Worm (Caenorhabditis elegans): Measurements from ENCODE around the gene galt-1.

DNA sequence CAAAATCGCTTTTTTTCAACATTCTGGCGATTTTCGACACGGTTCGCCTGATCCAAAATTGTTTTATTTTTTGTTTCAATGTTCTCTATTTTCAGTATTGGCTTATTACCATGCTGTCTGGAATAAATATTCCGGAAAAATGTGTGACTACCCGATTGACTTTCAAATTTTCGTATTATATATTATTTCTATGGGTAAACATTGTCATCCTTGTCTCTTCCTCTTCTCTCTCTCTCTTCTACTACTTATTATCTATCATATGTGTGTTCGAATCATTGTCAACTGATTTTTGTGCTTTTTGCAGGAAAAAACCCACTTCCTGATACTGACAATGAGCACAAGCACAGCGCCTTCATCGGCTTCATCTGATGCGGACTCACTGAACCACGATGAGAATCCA is 37.7 kb upstream of the galt-1 start, which contains the start of gene C04E6.7:
- TF ChIP-seq die-1 (tag; optimal IDR thresholded peaks at IDR 0.05) (no peak), dox-1 (GFP tag; IDR thresholded peaks at IDR 0.05) (no peak)

All from whole organism, young adult.